Worm (Caenorhabditis elegans): ENCODE data around the gene C17C3.24.

DNA sequence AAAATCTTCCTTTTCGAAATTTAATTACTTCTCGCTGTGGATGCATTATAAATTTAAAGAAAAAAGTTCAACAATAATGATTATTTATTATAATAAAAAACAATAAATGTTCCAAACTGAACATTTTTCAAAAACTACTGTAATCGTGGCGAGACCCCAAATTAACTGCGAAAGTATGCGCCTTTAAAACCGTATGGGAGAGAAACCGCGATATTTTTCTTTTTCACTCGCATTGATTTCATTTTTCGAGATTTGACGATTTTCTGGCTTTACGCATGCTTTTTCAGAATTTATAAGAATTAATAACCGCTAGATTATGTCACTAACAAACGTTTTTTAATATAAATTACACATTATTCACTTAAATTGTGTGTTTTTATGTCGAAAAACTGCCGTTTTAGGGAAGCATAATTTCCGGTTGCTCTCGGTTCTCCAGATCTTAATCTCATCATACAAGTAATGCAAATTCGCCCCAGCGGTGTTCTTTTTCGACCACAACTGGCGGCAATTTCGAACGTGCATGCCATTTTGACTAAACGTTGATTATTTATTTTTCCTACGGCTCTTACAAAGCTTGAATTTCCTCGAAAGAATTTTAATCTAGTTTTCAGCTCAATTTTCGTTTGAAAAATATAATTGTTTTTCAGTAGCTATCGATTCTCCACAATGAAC is 40.5 kb downstream of the C17C3.24 start, which contains the start of gene F12A10.8:
- TF ChIP-seq pha-4 (tag; optimal IDR thresholded peaks at IDR 0.05) = no peak
- no peak for TF ChIP-seq R02D3.7 (tag; optimal IDR thresholded peaks at IDR 0.05)
- peak; percentile 13 for TF ChIP-seq elt-2 (tag; optimal IDR thresholded peaks at IDR 0.05)
- no peak for TF ChIP-seq lsy-12 (tag; optimal IDR thresholded peaks at IDR 0.05)
- TF ChIP-seq aly-2 (tag; optimal IDR thresholded peaks at IDR 0.05) = no peak
- no peak for TF ChIP-seq nhr-76 (tag; optimal IDR thresholded peaks at IDR 0.05)
